Fruit fly (Drosophila melanogaster) whole organism, embryonic: Measurements from ENCODE around the gene Txl.

ENCODE experiments used
- Adf1 ChIP-seq: fragments of 200-800 bp; sonication (Bioruptor generic); IDR thresholded peaks from 2 replicates; pipeline ENCODE4 v1.3.6; 2022; ENCODE audit warnings: missing biosample characterization, missing genetic modification characterization
- Bgb ChIP-seq: fragments of 200-800 bp; sonication (Bioruptor generic); IDR thresholded peaks from 2 replicates; pipeline ENCODE4 v1.3.6; 2022; ENCODE audit warnings: missing biosample characterization, missing genetic modification characterization; ENCODE audit not compliant: partially characterized antibody
- CG10366 ChIP-seq: fragments of 200-800 bp; sonication (Bioruptor generic); IDR thresholded peaks from 2 replicates; pipeline ENCODE4 v1.3.6; 2022; ENCODE audit warnings: missing biosample characterization, missing genetic modification characterization
- CG14441 ChIP-seq: fragments of 200-800 bp; sonication (Bioruptor generic); IDR thresholded peaks from 2 replicates; pipeline ENCODE4 v1.3.6; 2022; ENCODE audit warnings: missing biosample characterization, missing genetic modification characterization
- CG14860 ChIP-seq: fragments of 200-800 bp; sonication (Bioruptor generic); IDR thresholded peaks from 3 replicates; pipeline ENCODE4 v1.3.6; 2022; ENCODE audit warnings: missing biosample characterization, missing genetic modification characterization; ENCODE audit not compliant: partially characterized antibody
- CG14965 ChIP-seq: fragments of 200-800 bp; sonication (Bioruptor generic); optimal IDR thresholded peaks from 2 replicates; lab custom pipeline; 2016; ENCODE audit warnings: missing biosample characterization, missing genetic modification characterization, borderline replicate concordance
- CG2120 ChIP-seq: fragments of 200-800 bp; sonication (Bioruptor generic); optimal IDR thresholded peaks from 3 replicates; lab custom pipeline; 2016; ENCODE audit warnings: missing biosample characterization, missing genetic modification characterization
- CG30020 ChIP-seq: fragments of 200-800 bp; optimal IDR thresholded peaks from 2 replicates; lab custom pipeline; 2019; ENCODE audit warnings: missing biosample characterization, mild to moderate bottlenecking, missing genetic modification characterization, moderate library complexity
- CG31365 ChIP-seq: fragments of 200-800 bp; sonication (Bioruptor generic); optimal IDR thresholded peaks from 2 replicates; lab custom pipeline; 2018; ENCODE audit warnings: missing biosample characterization, mild to moderate bottlenecking, missing genetic modification characterization
- CG33213 ChIP-seq: fragments of 200-800 bp; sonication (Bioruptor generic); optimal IDR thresholded peaks from 3 replicates; lab custom pipeline; 2016; ENCODE audit warnings: missing biosample characterization, missing genetic modification characterization
- CG34224 ChIP-seq: fragments of 200-800 bp; sonication (Bioruptor generic); IDR thresholded peaks from 3 replicates; pipeline ENCODE4 v1.3.6; 2022; ENCODE audit warnings: missing biosample characterization, missing genetic modification characterization; ENCODE audit not compliant: partially characterized antibody
- CG4282 ChIP-seq: fragments of 200-800 bp; sonication (Bioruptor generic); optimal IDR thresholded peaks from 2 replicates; lab custom pipeline; 2016; ENCODE audit warnings: missing biosample characterization, missing genetic modification characterization
- CG6272 ChIP-seq: fragments of 200-800 bp; sonication (Bioruptor generic); IDR thresholded peaks from 2 replicates; pipeline ENCODE4 v1.3.6; 2022; ENCODE audit warnings: missing biosample characterization, missing genetic modification characterization
- CG6791 ChIP-seq: fragments of 200-800 bp; sonication (Bioruptor generic); IDR thresholded peaks from 3 replicates; pipeline ENCODE4 v1.3.6; 2022; ENCODE audit warnings: missing biosample characterization, missing genetic modification characterization; ENCODE audit not compliant: partially characterized antibody
- CG6854 ChIP-seq: fragments of 200-800 bp; sonication (Bioruptor generic); optimal IDR thresholded peaks from 3 replicates; lab custom pipeline; 2017; ENCODE audit warnings: missing biosample characterization, mild to moderate bottlenecking, missing genetic modification characterization
- CG7963 ChIP-seq: fragments of 200-800 bp; sonication (Bioruptor generic); IDR thresholded peaks from 3 replicates; pipeline ENCODE4 v1.3.6; 2022; ENCODE audit warnings: missing biosample characterization, missing genetic modification characterization; ENCODE audit not compliant: partially characterized antibody
- CG8089 ChIP-seq: fragments of 200-800 bp; sonication (Bioruptor generic); optimal IDR thresholded peaks from 3 replicates; lab custom pipeline; 2016; ENCODE audit warnings: missing biosample characterization, missing genetic modification characterization
- CG8478 ChIP-seq: fragments of >200 bp; optimal IDR thresholded peaks from 2 replicates; lab custom pipeline; 2018
- CG8765 ChIP-seq: fragments of 200-800 bp; sonication (Bioruptor generic); IDR thresholded peaks from 2 replicates; pipeline ENCODE4 v1.3.6; 2022; ENCODE audit warnings: missing biosample characterization, missing genetic modification characterization
- CG9797 ChIP-seq: fragments of 200-800 bp; sonication (Bioruptor generic); optimal IDR thresholded peaks from 3 replicates; lab custom pipeline; 2018; ENCODE audit warnings: missing biosample characterization, mild to moderate bottlenecking, missing genetic modification characterization
- Dref ChIP-seq: fragments of 200-800 bp; sonication (Bioruptor generic); IDR thresholded peaks from 2 replicates; pipeline ENCODE4 v1.3.6; 2022; ENCODE audit warnings: missing biosample characterization, missing genetic modification characterization
- E2f2 ChIP-seq: fragments of 200-800 bp; sonication (Bioruptor generic); IDR thresholded peaks from 2 replicates; pipeline ENCODE4 v1.3.6; 2022; ENCODE audit warnings: missing biosample characterization, missing genetic modification characterization
- Ets65A ChIP-seq: fragments of 200-800 bp; sonication (Bioruptor generic); peaks from one replicate; lab custom pipeline; 2016; ENCODE audit warnings: missing biosample characterization, missing genetic modification characterization
- Hr39 ChIP-seq: fragments of >200 bp; optimal IDR thresholded peaks from 2 replicates; lab custom pipeline; 2017
- Hr78 ChIP-seq, 2 experiments: fragments of 200-800 bp in 1 of 2; fragments of >200 bp in 1 of 2; sonication (Bioruptor generic) in 1 of 2; optimal IDR thresholded peaks; 2 replicates each; lab custom pipeline; 2017 to 2019; ENCODE audit warnings: missing biosample characterization in 2 of 2, missing genetic modification characterization in 2 of 2, mild to moderate bottlenecking in 1 of 2, moderate library complexity in 1 of 2
- Med ChIP-seq: fragments of 200-800 bp; sonication (Bioruptor generic); peaks from one replicate; lab custom pipeline; 2016; ENCODE audit warnings: missing biosample characterization, missing genetic modification characterization, mild to moderate bottlenecking, inconsistent platforms, moderate library complexity
- Myb ChIP-seq: fragments of 200-800 bp; sonication (Bioruptor generic); optimal IDR thresholded peaks from 2 replicates; lab custom pipeline; 2016; ENCODE audit warnings: missing biosample characterization, missing genetic modification characterization
- Nf-YC ChIP-seq: fragments of 200-800 bp; optimal IDR thresholded peaks from 3 replicates; lab custom pipeline; 2019; ENCODE audit warnings: missing biosample characterization, mild to moderate bottlenecking, missing genetic modification characterization, moderate library complexity
- Oaz ChIP-seq: fragments of 200-800 bp; sonication (Bioruptor generic); IDR thresholded peaks from 2 replicates; pipeline ENCODE4 v1.3.6; 2022; ENCODE audit warnings: missing biosample characterization, missing genetic modification characterization
- Opbp ChIP-seq: fragments of 200-800 bp; sonication (Bioruptor generic); IDR thresholded peaks from 3 replicates; pipeline ENCODE4 v1.3.6; 2022; ENCODE audit warnings: missing biosample characterization, missing genetic modification characterization; ENCODE audit not compliant: partially characterized antibody
- PHDP ChIP-seq: fragments of 200-800 bp; sonication (Bioruptor generic); optimal IDR thresholded peaks from 3 replicates; lab custom pipeline; 2018; ENCODE audit warnings: missing biosample characterization, mild to moderate bottlenecking, missing genetic modification characterization, moderate library complexity
- Rfx ChIP-seq: fragments of 200-800 bp; sonication (Bioruptor generic); IDR thresholded peaks from 2 replicates; pipeline ENCODE4 v1.3.6; 2022; ENCODE audit warnings: missing biosample characterization, missing genetic modification characterization
- Stat92E ChIP-seq, 3 experiments: fragments of >200 bp in 2 of 3; fragments of 200-800 bp in 1 of 3; sonication (Bioruptor generic) in 1 of 3; optimal IDR thresholded peaks; 2 replicates each; lab custom pipeline; 2017 to 2019; ENCODE audit warnings: missing biosample characterization in 3 of 3, missing genetic modification characterization in 3 of 3, mild to moderate bottlenecking in 1 of 3, moderate library complexity in 1 of 3
- Xrp1 ChIP-seq: fragments of 200-800 bp; sonication (Bioruptor generic); IDR thresholded peaks from 2 replicates; pipeline ENCODE4 v1.3.6; 2022; ENCODE audit warnings: missing biosample characterization, missing genetic modification characterization
- YL-1 ChIP-seq: fragments of 200-800 bp; sonication (Bioruptor generic); optimal IDR thresholded peaks from 3 replicates; lab custom pipeline; 2017; ENCODE audit warnings: missing biosample characterization, mild to moderate bottlenecking, missing genetic modification characterization
- amos ChIP-seq: fragments of 200-800 bp; sonication (Bioruptor generic); IDR thresholded peaks from 2 replicates; pipeline ENCODE4 v1.3.6; 2022; ENCODE audit warnings: missing biosample characterization, missing genetic modification characterization; ENCODE audit not compliant: partially characterized antibody
- chm ChIP-seq: fragments of 200-800 bp; sonication (Bioruptor generic); IDR thresholded peaks from 2 replicates; pipeline ENCODE4 v1.3.6; 2022; ENCODE audit warnings: missing biosample characterization, missing genetic modification characterization
- ftz-f1 ChIP-seq: fragments of 200-800 bp; sonication (Bioruptor generic); optimal IDR thresholded peaks from 2 replicates; lab custom pipeline; 2016; ENCODE audit warnings: missing biosample characterization, missing genetic modification characterization
- gfzf ChIP-seq: fragments of 200-800 bp; sonication (Bioruptor generic); optimal IDR thresholded peaks from 2 replicates; lab custom pipeline; 2016; ENCODE audit warnings: missing biosample characterization, mild to moderate bottlenecking, missing genetic modification characterization, moderate library complexity
- jumu ChIP-seq: fragments of 200-800 bp; sonication (Bioruptor generic); optimal IDR thresholded peaks from 3 replicates; lab custom pipeline; 2016; ENCODE audit warnings: missing biosample characterization, missing genetic modification characterization
- knrl ChIP-seq: fragments of 200-800 bp; sonication (Bioruptor generic); IDR thresholded peaks from 3 replicates; pipeline ENCODE4 v1.3.6; 2022; ENCODE audit warnings: missing biosample characterization, missing genetic modification characterization; ENCODE audit not compliant: partially characterized antibody
- mam ChIP-seq: fragments of 200-800 bp; sonication (Bioruptor generic); optimal IDR thresholded peaks from 3 replicates; lab custom pipeline; 2016; ENCODE audit warnings: missing biosample characterization, missing genetic modification characterization
- onecut ChIP-seq: fragments of 200-800 bp; sonication (Bioruptor generic); IDR thresholded peaks from 2 replicates; pipeline ENCODE4 v1.3.6; 2022; ENCODE audit warnings: missing biosample characterization, missing genetic modification characterization
- rib ChIP-seq: fragments of 200-800 bp; sonication (Bioruptor generic); IDR thresholded peaks from 2 replicates; pipeline ENCODE4 v1.3.6; 2022; ENCODE audit warnings: missing biosample characterization, missing genetic modification characterization
- row ChIP-seq: fragments of 200-800 bp; sonication (Bioruptor generic); IDR thresholded peaks from 3 replicates; pipeline ENCODE4 v1.3.6; 2022; ENCODE audit warnings: missing biosample characterization, missing genetic modification characterization
- sens ChIP-seq: fragments of 200-800 bp; sonication (Bioruptor generic); peaks from one replicate; lab custom pipeline; 2016; ENCODE audit warnings: missing biosample characterization, missing genetic modification characterization
- slou ChIP-seq: fragments of 200-800 bp; sonication (Bioruptor generic); optimal IDR thresholded peaks from 3 replicates; lab custom pipeline; 2016; ENCODE audit warnings: missing biosample characterization, missing genetic modification characterization
- sna ChIP-seq: fragments of 200-800 bp; sonication (Bioruptor generic); IDR thresholded peaks from 2 replicates; pipeline ENCODE4 v1.3.6; 2022; ENCODE audit warnings: missing biosample characterization, missing genetic modification characterization; ENCODE audit not compliant: partially characterized antibody
- sob ChIP-seq: fragments of 200-800 bp; sonication (Bioruptor generic); IDR thresholded peaks from 2 replicates; pipeline ENCODE4 v1.3.6; 2022; ENCODE audit warnings: missing biosample characterization, missing genetic modification characterization
- zen ChIP-seq: fragments of 200-800 bp; sonication (Bioruptor generic); optimal IDR thresholded peaks from 3 replicates; lab custom pipeline; 2018; ENCODE audit warnings: missing biosample characterization, mild to moderate bottlenecking, missing genetic modification characterization, moderate library complexity

Txl gene

dm6 chr3L:5813016-5813415, 47.4 kb downstream of the Txl start, which contains the start of gene mad2 (continued):
- no peak for TF ChIP-seq Adf1 (GFP tag; lab: Robert Waterston, UW)
- no peak for TF ChIP-seq Hr39 (lab: Kevin White, UChicago)
- TF ChIP-seq Bgb (GFP tag; lab: Robert Waterston, UW): peak; percentile 71
- peak; percentile 19 for TF ChIP-seq mam (GFP tag; lab: Kevin White, UChicago)
- peak; percentile 28 for TF ChIP-seq zen (tag; lab: Kevin White, UChicago)
- TF ChIP-seq CG6791 (GFP tag; lab: Robert Waterston, UW): peak; percentile 74
- TF ChIP-seq Xrp1 (GFP tag; lab: Robert Waterston, UW): 0 out of 2 replicates have a peak, but pooled peaks have one; percentile 20
- no peak for TF ChIP-seq CG8089
- TF ChIP-seq gfzf (GFP tag; lab: Kevin White, UChicago): peak; percentile 88
- peak; percentile 53; the same call in 1 of the 2 replicates for TF ChIP-seq sna (GFP tag; lab: Robert Waterston, UW)
- peak; percentile 28 for TF ChIP-seq Nf-YC
- peak; percentile 48; the same call in 1 of the 2 replicates for TF ChIP-seq CG6272 (GFP tag; lab: Robert Waterston, UW)
- TF ChIP-seq CG10366: no peak
- TF ChIP-seq amos: peak; percentile 75
- TF ChIP-seq Opbp (GFP tag; lab: Robert Waterston, UW): peak; percentile 78
- TF ChIP-seq CG2120 (GFP tag; lab: Kevin White, UChicago): peak; percentile 39
- peak; percentile 38; the same call in 1 of the 3 replicates for TF ChIP-seq row (GFP tag; lab: Robert Waterston, UW)
- peak; percentile 24 for TF ChIP-seq sens (GFP tag; lab: Kevin White, UChicago)
- peak; percentile 54; the same call in 1 of the 3 replicates for TF ChIP-seq CG7963 (GFP tag; lab: Robert Waterston, UW)
- no peak for TF ChIP-seq ftz-f1 (GFP tag; lab: Kevin White, UChicago)
- TF ChIP-seq CG14441 (GFP tag; lab: Robert Waterston, UW): 0 out of 2 replicates have a peak, but pooled peaks have one; percentile 19
- TF ChIP-seq Med (GFP tag; lab: Kevin White, UChicago): peak; percentile 86
- TF ChIP-seq CG31365 (tag; lab: Kevin White, UChicago): no peak
- 0 out of 2 replicates have a peak, but pooled peaks have one; percentile 27 for TF ChIP-seq chm
- 0 out of 2 replicates have a peak, but pooled peaks have one; percentile 38 for TF ChIP-seq sob (GFP tag; lab: Robert Waterston, UW)
- no peak for TF ChIP-seq Oaz
- peak; percentile 15 for TF ChIP-seq CG30020
- peak; percentile 82 for TF ChIP-seq Myb (GFP tag; lab: Kevin White, UChicago)
- TF ChIP-seq Hr78 (GFP tag; optimal IDR thresholded peaks at IDR 0.05; lab: Kevin White, UChicago): no peak
- peak; percentile 93 for TF ChIP-seq Ets65A (GFP tag; lab: Kevin White, UChicago)
- no peak for TF ChIP-seq slou (GFP tag; lab: Kevin White, UChicago)
- TF ChIP-seq CG4282 (GFP tag; lab: Kevin White, UChicago): no peak
- TF ChIP-seq CG14860: peak; percentile 43; the same call in 1 of the 3 replicates
- TF ChIP-seq Stat92E (GFP tag; optimal IDR thresholded peaks at IDR 0.05; lab: Kevin White, UChicago): peak in 1 of 3 experiments; percentile 67
- peak; percentile 100 for TF ChIP-seq E2f2 (GFP tag; lab: Robert Waterston, UW)
- TF ChIP-seq knrl (GFP tag; lab: Robert Waterston, UW): peak; percentile 63; the same call in 2 of the 3 replicates
- no peak for TF ChIP-seq CG14965 (GFP tag; lab: Kevin White, UChicago)
- TF ChIP-seq PHDP (tag; lab: Kevin White, UChicago): peak; percentile 23
- TF ChIP-seq CG8765 (GFP tag; lab: Robert Waterston, UW): 0 out of 2 replicates have a peak, but pooled peaks have one; percentile 18
- TF ChIP-seq CG34224 (GFP tag; lab: Robert Waterston, UW): peak; percentile 74
- peak; percentile 66 for TF ChIP-seq CG33213 (GFP tag; lab: Kevin White, UChicago)
- TF ChIP-seq Dref (GFP tag; lab: Robert Waterston, UW): peak; percentile 96
- TF ChIP-seq Rfx (GFP tag; lab: Robert Waterston, UW): peak; percentile 41; the same call in 1 of the 2 replicates
- peak; percentile 13 for TF ChIP-seq YL-1 (GFP tag; lab: Kevin White, UChicago)
- no peak for TF ChIP-seq rib (GFP tag; lab: Robert Waterston, UW)
- TF ChIP-seq CG8478 (lab: Kevin White, UChicago): no peak
- TF ChIP-seq CG9797: peak; percentile 92
- no peak for TF ChIP-seq CG6854 (GFP tag; lab: Kevin White, UChicago)
- TF ChIP-seq onecut (GFP tag; lab: Robert Waterston, UW): peak; percentile 34; the same call in 1 of the 2 replicates
- TF ChIP-seq jumu (GFP tag; lab: Kevin White, UChicago): peak; percentile 34
